Worm (Caenorhabditis elegans): ENCODE results near the gene tcl-2.

Gene tcl-2

DNA sequence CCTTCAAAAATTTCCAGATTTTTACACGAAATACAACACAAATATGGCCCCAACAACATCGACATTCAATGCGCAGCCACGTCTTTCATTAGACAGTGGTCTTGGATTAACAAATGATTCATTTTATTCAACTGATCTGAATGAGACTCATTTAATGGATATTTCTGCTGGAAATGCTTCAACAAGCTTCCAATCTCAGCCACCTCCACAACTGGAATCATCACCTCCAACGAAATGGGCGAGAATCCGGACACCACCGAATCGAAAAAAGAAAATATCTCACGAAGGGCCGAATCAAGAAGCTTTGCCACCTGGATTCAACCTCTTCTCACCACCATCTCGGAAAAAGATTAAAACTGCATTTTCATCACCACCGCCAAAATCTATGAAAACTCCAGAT, 817 bp downstream of the tcl-2 start:
- no peak for TF ChIP-seq ceh-39 (tag; optimal IDR thresholded peaks at IDR 0.05)
- no peak for TF ChIP-seq zip-8 (tag; optimal IDR thresholded peaks at IDR 0.05)
- no peak for TF ChIP-seq flh-1 (GFP tag; optimal IDR thresholded peaks at IDR 0.05)
- no peak for TF ChIP-seq nhr-28 (tag; optimal IDR thresholded peaks at IDR 0.05)
- TF ChIP-seq sptf-1 (tag; optimal IDR thresholded peaks at IDR 0.05), result no peak
- no peak for TF ChIP-seq unc-62 (GFP tag; optimal IDR thresholded peaks at IDR 0.05)
- no peak for TF ChIP-seq elt-1 (tag; optimal IDR thresholded peaks at IDR 0.05; ENCODE audit: borderline replicate concordance, insufficient read depth)
- no peak for TF ChIP-seq elt-3 (tag; optimal IDR thresholded peaks at IDR 0.05)
- TF ChIP-seq mep-1 (tag; optimal IDR thresholded peaks at IDR 0.05), result no peak
- no peak for TF ChIP-seq tbx-8 (GFP tag; optimal IDR thresholded peaks at IDR 0.05)
- no peak for TF ChIP-seq ceh-43 (GFP tag; optimal IDR thresholded peaks at IDR 0.05)
- TF ChIP-seq unc-120 (tag; optimal IDR thresholded peaks at IDR 0.05; ENCODE audit: poor library complexity, severe bottlenecking), result no peak
- TF ChIP-seq nhr-12 (tag; optimal IDR thresholded peaks at IDR 0.05), result no peak
- no peak for TF ChIP-seq cnd-1 (tag; optimal IDR thresholded peaks at IDR 0.05)

DNA sequence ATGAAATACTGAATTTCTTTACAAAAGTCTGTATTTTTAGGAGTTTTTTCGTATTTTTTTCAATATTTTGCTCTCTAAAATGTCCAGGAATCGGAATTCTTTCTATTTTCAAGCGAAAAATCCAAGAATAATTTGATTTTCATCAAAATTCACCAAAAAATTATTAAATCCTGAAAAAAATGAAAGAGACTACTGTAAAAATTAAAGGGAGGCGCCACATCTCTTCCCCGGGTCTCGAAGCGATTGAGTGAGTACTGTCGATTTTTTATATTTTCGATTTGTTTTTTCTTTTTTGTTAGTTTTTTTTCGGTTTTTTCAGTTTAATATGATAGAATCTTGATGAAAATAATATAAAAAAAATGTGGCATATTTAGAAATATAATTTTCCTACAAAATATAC, 4.6 kb downstream of the tcl-2 start:
- no peak for TF ChIP-seq cnd-1 (tag; optimal IDR thresholded peaks at IDR 0.05)
- no peak for TF ChIP-seq drap-1 (GFP tag; optimal IDR thresholded peaks at IDR 0.05)
- no peak for TF ChIP-seq nhr-76 (tag; optimal IDR thresholded peaks at IDR 0.05)
- TF ChIP-seq lsy-2 (tag; optimal IDR thresholded peaks at IDR 0.05), result no peak
- TF ChIP-seq snpc-4 (tag; optimal IDR thresholded peaks at IDR 0.05), result no peak
- no peak for TF ChIP-seq M03D4.4 (tag; optimal IDR thresholded peaks at IDR 0.05)
- TF ChIP-seq flh-1 (GFP tag; optimal IDR thresholded peaks at IDR 0.05), result no peak
- no peak for TF ChIP-seq nhr-12 (tag; optimal IDR thresholded peaks at IDR 0.05)
- no peak for TF ChIP-seq unc-120 (tag; optimal IDR thresholded peaks at IDR 0.05; ENCODE audit: poor library complexity, severe bottlenecking)
- TF ChIP-seq nhr-28 (tag; optimal IDR thresholded peaks at IDR 0.05), result no peak
- TF ChIP-seq lin-13 (tag; optimal IDR thresholded peaks at IDR 0.05), result no peak
- no peak for TF ChIP-seq nhr-237 (tag; optimal IDR thresholded peaks at IDR 0.05)
- no peak for TF ChIP-seq bed-3 (GFP tag; optimal IDR thresholded peaks at IDR 0.05)
- no peak for TF ChIP-seq blmp-1 (tag; optimal IDR thresholded peaks at IDR 0.05)
- no peak for TF ChIP-seq lin-32 (GFP tag; optimal IDR thresholded peaks at IDR 0.05)
- no peak for TF ChIP-seq ztf-11 (tag; optimal IDR thresholded peaks at IDR 0.05)

DNA sequence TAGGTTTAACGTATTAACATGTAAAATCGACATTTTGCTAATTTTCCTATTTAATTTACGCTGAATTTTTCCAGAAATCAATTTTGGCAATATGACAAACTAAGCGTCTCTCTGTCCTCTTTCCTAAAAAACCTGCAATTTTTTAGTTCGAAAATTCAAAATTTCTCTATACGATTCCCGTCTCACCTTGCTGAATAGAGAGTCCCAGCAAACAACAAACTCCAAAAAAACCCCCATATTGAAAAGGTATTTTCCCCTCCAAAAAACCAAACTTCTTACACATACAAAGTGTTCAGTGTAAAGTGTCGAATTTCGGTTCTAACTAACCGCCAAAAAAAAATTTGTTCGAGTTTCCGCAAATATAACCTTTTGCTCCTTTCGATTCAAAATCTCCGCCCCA, 5.3 kb downstream of the tcl-2 start, which contains the start of gene pnc-1:
pnc-1 (plus strand) TSS at position 301 of the 400 bp plus-strand sequence.
- TF ChIP-seq nhr-76 (tag; optimal IDR thresholded peaks at IDR 0.05), result no peak
- TF ChIP-seq pha-4 (tag; optimal IDR thresholded peaks at IDR 0.05), result no peak
- no peak for TF ChIP-seq flh-1 (GFP tag; optimal IDR thresholded peaks at IDR 0.05)
- no peak for TF ChIP-seq unc-62 (GFP tag; optimal IDR thresholded peaks at IDR 0.05)
- no peak for TF ChIP-seq M03D4.4 (tag; optimal IDR thresholded peaks at IDR 0.05)
- TF ChIP-seq ceh-39 (tag; optimal IDR thresholded peaks at IDR 0.05), result no peak
- TF ChIP-seq cnd-1 (tag; optimal IDR thresholded peaks at IDR 0.05), result no peak
- TF ChIP-seq drap-1 (GFP tag; optimal IDR thresholded peaks at IDR 0.05), result no peak
- TF ChIP-seq elt-3 (tag; optimal IDR thresholded peaks at IDR 0.05), result no peak
- TF ChIP-seq mep-1 (tag; optimal IDR thresholded peaks at IDR 0.05), result no peak
- no peak for TF ChIP-seq hlh-1 (tag; optimal IDR thresholded peaks at IDR 0.05)
- TF ChIP-seq ham-2 (GFP tag; optimal IDR thresholded peaks at IDR 0.05), result no peak
- TF ChIP-seq ceh-83 (GFP tag; optimal IDR thresholded peaks at IDR 0.05), result no peak

DNA sequence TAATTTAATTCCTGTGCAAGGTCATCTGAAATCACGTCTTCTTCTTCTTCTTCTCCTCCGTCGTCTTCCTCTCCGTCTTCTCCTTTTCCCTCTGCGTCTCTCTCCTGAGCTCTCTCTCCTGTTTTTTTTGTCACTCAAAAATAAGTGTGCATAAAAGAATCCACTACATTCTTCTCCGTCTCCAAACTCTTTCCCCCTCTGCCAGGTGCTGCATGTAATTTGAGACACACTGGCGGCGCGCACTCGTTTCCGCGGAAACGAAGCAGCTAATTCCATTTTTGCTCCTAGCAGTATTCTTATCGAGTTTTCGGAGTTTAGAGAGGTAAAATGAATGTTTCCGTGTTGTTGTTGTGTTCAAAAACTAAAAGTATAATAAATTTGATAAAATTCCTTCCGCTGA, 7.2 kb downstream of the tcl-2 start:
- TF ChIP-seq lsy-2 (tag; optimal IDR thresholded peaks at IDR 0.05), result no peak
- no peak for TF ChIP-seq mep-1 (tag; optimal IDR thresholded peaks at IDR 0.05)
- no peak for TF ChIP-seq bed-3 (GFP tag; optimal IDR thresholded peaks at IDR 0.05)
- TF ChIP-seq ces-1 (GFP tag; optimal IDR thresholded peaks at IDR 0.05), result peak; percentile 71
- no peak for TF ChIP-seq cnd-1 (tag; optimal IDR thresholded peaks at IDR 0.05)
- TF ChIP-seq M03D4.4 (tag; optimal IDR thresholded peaks at IDR 0.05), result no peak
- TF ChIP-seq sem-2 (GFP tag; optimal IDR thresholded peaks at IDR 0.05), result no peak
- no peak for TF ChIP-seq elt-1 (tag; optimal IDR thresholded peaks at IDR 0.05; ENCODE audit: borderline replicate concordance, insufficient read depth)
- TF ChIP-seq hlh-1 (tag; optimal IDR thresholded peaks at IDR 0.05), result peak; percentile 23
- no peak for TF ChIP-seq snpc-4 (tag; optimal IDR thresholded peaks at IDR 0.05)
- TF ChIP-seq elt-3 (tag; optimal IDR thresholded peaks at IDR 0.05), result no peak
- TF ChIP-seq pha-4 (tag; optimal IDR thresholded peaks at IDR 0.05), result no peak
- no peak for TF ChIP-seq nhr-12 (tag; optimal IDR thresholded peaks at IDR 0.05)
- TF ChIP-seq sptf-1 (tag; optimal IDR thresholded peaks at IDR 0.05), result no peak
- no peak for TF ChIP-seq ceh-39 (tag; optimal IDR thresholded peaks at IDR 0.05)
- no peak for TF ChIP-seq nhr-28 (tag; optimal IDR thresholded peaks at IDR 0.05)

DNA sequence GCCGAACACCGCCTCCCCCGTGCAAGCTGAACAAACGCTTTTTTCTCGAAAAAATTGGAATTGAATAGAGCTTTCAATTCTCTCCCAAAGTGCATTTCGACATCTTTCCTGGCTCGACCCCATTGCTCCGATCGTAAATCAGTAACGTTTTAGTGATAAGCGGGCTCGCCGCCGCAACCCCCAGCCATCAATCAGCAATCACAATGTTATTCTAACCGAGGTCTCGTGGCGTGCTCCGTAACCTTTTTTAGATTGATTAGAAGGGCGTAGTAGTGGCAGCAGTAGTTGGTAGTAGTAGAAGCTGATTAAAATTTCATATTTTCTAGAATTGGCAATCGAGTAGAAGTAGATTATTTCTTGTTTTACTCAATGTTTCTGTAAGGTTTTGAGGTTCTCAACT, 8.5 kb downstream of the tcl-2 start:
- TF ChIP-seq unc-39 (tag; optimal IDR thresholded peaks at IDR 0.05) (no peak), drap-1 (GFP tag; optimal IDR thresholded peaks at IDR 0.05) (no peak), cnd-1 (tag; optimal IDR thresholded peaks at IDR 0.05) (no peak), flh-1 (GFP tag; optimal IDR thresholded peaks at IDR 0.05) (no peak), sptf-1 (tag; optimal IDR thresholded peaks at IDR 0.05) (no peak), M03D4.4 (tag; optimal IDR thresholded peaks at IDR 0.05) (no peak), ceh-39 (tag; optimal IDR thresholded peaks at IDR 0.05) (no peak), nhr-76 (tag; optimal IDR thresholded peaks at IDR 0.05) (no peak), zip-8 (tag; optimal IDR thresholded peaks at IDR 0.05) (no peak), nhr-237 (tag; optimal IDR thresholded peaks at IDR 0.05) (no peak), nhr-2 (tag; optimal IDR thresholded peaks at IDR 0.05) (no peak), lsy-2 (tag; optimal IDR thresholded peaks at IDR 0.05) (no peak), ceh-83 (GFP tag; optimal IDR thresholded peaks at IDR 0.05) (no peak), tbx-8 (GFP tag; optimal IDR thresholded peaks at IDR 0.05) (no peak), elt-1 (tag; optimal IDR thresholded peaks at IDR 0.05; ENCODE audit: borderline replicate concordance, insufficient read depth) (no peak)

Data from whole organism, mixed stage, embryonic.